Worm (Caenorhabditis elegans) whole organism, L4 larva: ENCODE data around the gene ZK512.2.
A peak's percentile ranks its signal among the peaks of the same experiment; 100 is the strongest.

ENCODE experiments used
- F26F4.8 ChIP-seq: fragments of 200-800 bp; sonication (Bioruptor generic); conservative IDR thresholded peaks from 2 replicates; pipeline ENCODE4 v1.3.6; 2022; ENCODE audit warnings: missing genetic modification characterization, missing compliant biosample characterization
- F44E2.7 ChIP-seq: fragments of 200-800 bp; sonication (Bioruptor generic); IDR thresholded peaks from 2 replicates; pipeline ENCODE4 v2.1.2; 2022; ENCODE audit warnings: missing genetic modification characterization, missing compliant biosample characterization
- T26A8.4 ChIP-seq: fragments of 200-800 bp; sonication (Bioruptor generic); IDR thresholded peaks from 2 replicates; pipeline ENCODE4 v1.3.6; 2022; ENCODE audit warnings: missing genetic modification characterization, missing compliant biosample characterization
- aha-1 ChIP-seq: fragments of 150-350 bp; peaks from one replicate; lab custom pipeline; 2014; ENCODE audit warnings: missing biosample characterization, missing genetic modification characterization
- ama-1 ChIP-seq: fragments of 150-350 bp; optimal IDR thresholded peaks from 2 replicates; lab custom pipeline; 2014; ENCODE audit warnings: inconsistent platforms, mixed read lengths
- ceh-32 ChIP-seq: sonication (generic microtip); optimal IDR thresholded peaks from 2 replicates; lab custom pipeline; 2016; ENCODE audit warnings: mild to moderate bottlenecking, missing genetic modification characterization, missing compliant biosample characterization; ENCODE audit not compliant: poor library complexity
- ceh-82 ChIP-seq: sonication (generic microtip); optimal IDR thresholded peaks from 2 replicates; lab custom pipeline; 2017; ENCODE audit warnings: missing biosample characterization, missing genetic modification characterization
- dmd-8 ChIP-seq: fragments of 200-800 bp; sonication (Bioruptor generic); IDR thresholded peaks from 2 replicates; pipeline ENCODE4 v1.3.6; 2022; ENCODE audit warnings: missing genetic modification characterization, missing compliant biosample characterization
- egl-43 ChIP-seq: fragments of 200-800 bp; sonication (Bioruptor generic); IDR thresholded peaks from 2 replicates; pipeline ENCODE4 v1.3.6; 2022; ENCODE audit warnings: missing genetic modification reagents, missing genetic modification characterization, missing compliant biosample characterization
- hlh-30 ChIP-seq: sonication (generic microtip); optimal IDR thresholded peaks from 2 replicates; lab custom pipeline; 2017; ENCODE audit warnings: antibody characterized with exemption, mild to moderate bottlenecking, missing genetic modification characterization, missing compliant biosample characterization; ENCODE audit not compliant: insufficient read depth
- hmg-1.1 ChIP-seq: fragments of 200-800 bp; sonication (Bioruptor generic); IDR thresholded peaks from 2 replicates; pipeline ENCODE4 v1.3.6; 2022; ENCODE audit warnings: missing genetic modification reagents, missing genetic modification characterization, missing compliant biosample characterization
- jun-1 ChIP-seq: fragments of 150-350 bp; optimal IDR thresholded peaks from 2 replicates; lab custom pipeline; 2014; ENCODE audit warnings: missing biosample characterization, missing genetic modification reagents, missing genetic modification characterization
- lin-13 ChIP-seq: fragments of 150-350 bp; optimal IDR thresholded peaks from 2 replicates; lab custom pipeline; 2014; ENCODE audit warnings: missing biosample characterization, missing genetic modification reagents, missing genetic modification characterization
- madf-9 ChIP-seq: fragments of 200-800 bp; sonication (Bioruptor generic); conservative IDR thresholded peaks from 2 replicates; pipeline ENCODE4 v1.3.6; 2022; ENCODE audit warnings: missing genetic modification reagents, missing genetic modification characterization, missing compliant biosample characterization
- mxl-3 ChIP-seq: fragments of 200-800 bp; sonication (Bioruptor generic); optimal IDR thresholded peaks from 2 replicates; lab custom pipeline; 2018; ENCODE audit warnings: mild to moderate bottlenecking, missing genetic modification characterization, missing compliant biosample characterization
- nhr-25 ChIP-seq: sonication (generic microtip); optimal IDR thresholded peaks from 2 replicates; lab custom pipeline; 2017; ENCODE audit warnings: missing genetic modification characterization, mild to moderate bottlenecking, missing compliant biosample characterization, antibody characterized with exemption, moderate library complexity, borderline replicate concordance; ENCODE audit not compliant: insufficient read depth
- nhr-28 ChIP-seq: fragments of 150-350 bp; optimal IDR thresholded peaks from 2 replicates; lab custom pipeline; 2014; ENCODE audit warnings: missing biosample characterization, missing genetic modification characterization
- nhr-6 ChIP-seq: fragments of 150-350 bp; optimal IDR thresholded peaks from 2 replicates; lab custom pipeline; 2014; ENCODE audit warnings: missing biosample characterization, missing genetic modification characterization
- php-3 ChIP-seq: fragments of 200-800 bp; sonication (Bioruptor generic); IDR thresholded peaks from 2 replicates; pipeline ENCODE4 v1.3.6; 2022; ENCODE audit warnings: missing genetic modification reagents, missing genetic modification characterization, missing compliant biosample characterization
- pqm-1 ChIP-seq: sonication (generic microtip); optimal IDR thresholded peaks from 2 replicates; lab custom pipeline; 2017; ENCODE audit warnings: missing biosample characterization, missing genetic modification characterization
- rbr-2 ChIP-seq: sonication (generic microtip); optimal IDR thresholded peaks from 2 replicates; lab custom pipeline; 2016; ENCODE audit warnings: missing genotype, missing genetic modification characterization, missing compliant biosample characterization
- skn-1 ChIP-seq: fragments of 150-350 bp; optimal IDR thresholded peaks from 2 replicates; lab custom pipeline; 2014; ENCODE audit warnings: missing biosample characterization, missing genetic modification characterization
- spr-3 ChIP-seq: fragments of 200-800 bp; sonication (Bioruptor generic); optimal IDR thresholded peaks from 2 replicates; lab custom pipeline; 2018; ENCODE audit warnings: mild to moderate bottlenecking, missing genetic modification characterization, missing compliant biosample characterization
- tra-1 ChIP-seq: fragments of 200-800 bp; sonication (Bioruptor generic); IDR thresholded peaks from 2 replicates; pipeline ENCODE4 v1.3.6; 2022; ENCODE audit warnings: missing genetic modification reagents, missing genetic modification characterization, missing compliant biosample characterization
- unc-130 ChIP-seq: sonication (generic microtip); optimal IDR thresholded peaks from 2 replicates; lab custom pipeline; 2016; ENCODE audit warnings: missing genetic modification reagents, missing genetic modification characterization, missing compliant biosample characterization
- unc-62 ChIP-seq, 3 experiments: fragments of 150-350 bp in 1 of 3; sonication (generic microtip); optimal IDR thresholded peaks in 2 of 3; peaks in 1 of 3; 1 replicate in 1 of 3; 2 replicates in 2 of 3; lab custom pipeline; 2014 to 2017; ENCODE audit warnings: missing biosample characterization in 3 of 3, missing genetic modification characterization in 3 of 3, missing genetic modification reagents in 3 of 3, missing genotype in 1 of 3
- zag-1 ChIP-seq: fragments of 150-350 bp; optimal IDR thresholded peaks from 2 replicates; lab custom pipeline; 2014; ENCODE audit warnings: missing biosample characterization, missing genetic modification characterization
- zfp-3 ChIP-seq: fragments of 200-800 bp; sonication (Bioruptor generic); conservative IDR thresholded peaks from 2 replicates; pipeline ENCODE4 v1.3.6; 2022; ENCODE audit warnings: missing genetic modification reagents, missing genetic modification characterization, missing compliant biosample characterization
- zip-2 ChIP-seq: fragments of 150-350 bp; optimal IDR thresholded peaks from 2 replicates; lab custom pipeline; 2014; ENCODE audit warnings: missing biosample characterization, missing genetic modification characterization
- ztf-7 ChIP-seq: fragments of 150-350 bp; optimal IDR thresholded peaks from 2 replicates; lab custom pipeline; 2014; ENCODE audit warnings: missing biosample characterization, missing genetic modification characterization

The ZK512.2 gene

ce11 chrIII:9177874-9178273 lies 33.3 kb upstream of the ZK512.2 start:
- peak in 1 of 2 experiments; percentile 95 for TF ChIP-seq unc-62 (GFP tag; optimal IDR thresholded peaks at IDR 0.05 in 1 of 2; lab: Kevin White, UChicago)
- no peak for TF ChIP-seq unc-62 (tag; optimal IDR thresholded peaks at IDR 0.05; lab: Kevin White, UChicago)
- no peak for TF ChIP-seq skn-1 (tag; lab: Kevin White, UChicago)

DNA sequence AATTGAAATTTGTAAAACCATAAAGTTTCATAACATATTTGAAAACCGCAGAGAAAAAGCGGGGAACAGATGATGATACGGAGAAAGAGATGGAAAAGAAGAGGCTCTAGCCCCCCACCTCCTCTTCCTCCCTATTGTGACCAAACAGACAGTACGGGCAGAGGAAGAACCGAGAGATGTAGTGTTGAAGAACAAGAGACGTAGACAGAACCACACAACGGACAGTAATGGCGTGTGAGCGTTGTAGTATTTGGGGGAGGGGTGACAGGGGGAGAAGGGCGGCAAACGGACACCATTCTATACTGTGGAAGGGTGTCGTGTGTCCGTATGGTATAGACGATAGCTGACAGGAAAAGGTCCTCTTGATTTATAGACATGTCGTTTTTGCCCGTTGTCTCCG lies 31.4 kb upstream of the ZK512.2 start:
- TF ChIP-seq nhr-28 (tag; lab: Kevin White, UChicago): peak; percentile 62
- no peak for TF ChIP-seq nhr-25 (tag; lab: Kevin White, UChicago)
- 0 out of 2 replicates have a peak, but pooled peaks have one; percentile 14 for TF ChIP-seq hmg-1.1 (GFP tag; lab: Robert Waterston, UW)
- no peak for TF ChIP-seq F26F4.8 (GFP tag; lab: Robert Waterston, UW)

- TF ChIP-seq lin-13 (GFP tag; lab: Kevin White, UChicago) (no peak), nhr-28 (tag; lab: Kevin White, UChicago) (peak; percentile 33), aha-1 (tag; lab: Kevin White, UChicago) (peak; percentile 36), ceh-82 (no peak)
Observed at ce11 chrIII:9173239-9173638, 28.6 kb upstream of the ZK512.2 start.

DNA sequence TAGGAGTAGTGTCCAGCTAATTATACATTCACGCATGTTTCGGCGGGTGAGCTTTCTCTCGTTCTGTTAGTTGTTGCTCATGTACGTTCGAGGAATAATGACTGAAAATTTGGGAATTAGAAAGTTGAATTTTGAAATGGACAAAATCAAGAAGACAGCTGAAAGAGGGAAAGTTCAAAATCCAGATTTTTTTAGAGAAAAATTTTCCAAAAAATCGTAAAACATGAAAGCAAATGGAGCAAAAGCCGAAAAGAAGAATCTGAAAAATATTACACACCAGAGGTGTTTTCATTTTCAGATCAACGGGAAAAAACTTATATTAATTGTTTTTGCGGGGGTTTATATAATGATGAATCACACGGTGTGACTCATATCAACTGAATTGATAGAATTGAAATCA lies 28.1 kb upstream of the ZK512.2 start, which contains the start of gene ina-1:
ina-1 (minus strand) TSS at position 101 of the 400 bp plus-strand sequence.
- no peak for TF ChIP-seq ama-1 (lab: Kevin White, UChicago)
- no peak for TF ChIP-seq nhr-6
- no peak for TF ChIP-seq hlh-30 (tag; lab: Kevin White, UChicago)
- peak in 1 of 2 experiments; percentile 27 for TF ChIP-seq unc-62 (GFP tag; optimal IDR thresholded peaks at IDR 0.05 in 1 of 2; lab: Kevin White, UChicago)
- TF ChIP-seq unc-62 (tag; optimal IDR thresholded peaks at IDR 0.05; lab: Kevin White, UChicago): no peak

- TF ChIP-seq spr-3 (GFP tag; lab: Kevin White, UChicago): no peak
- TF ChIP-seq aha-1 (tag; lab: Kevin White, UChicago): peak; percentile 58
- TF ChIP-seq, all 104 proteins: peak for 1
Observed at ce11 chrIII:9162634-9163118, 18.1 kb upstream of the ZK512.2 start, which contains the start of gene dgk-3. Gene dgk-3, plus strand, starts transcription at chrIII:9163068.

ce11 chrIII:9161553-9161952 lies 17.0 kb upstream of the ZK512.2 start, which contains the start of gene ptr-9:
Gene ptr-9, minus strand, starts transcription at chrIII:9161653.
- TF ChIP-seq unc-62 (GFP tag; optimal IDR thresholded peaks at IDR 0.05 in 1 of 2; lab: Kevin White, UChicago) (peak in 1 of 2 experiments; percentile 39), unc-62 (tag; optimal IDR thresholded peaks at IDR 0.05; lab: Kevin White, UChicago) (no peak), egl-43 (GFP tag; lab: Robert Waterston, UW) (no peak), unc-130 (no peak), zip-2 (no peak), tra-1 (GFP tag; lab: Robert Waterston, UW) (no peak), zag-1 (tag; lab: Kevin White, UChicago) (no peak), mxl-3 (GFP tag; lab: Kevin White, UChicago) (no peak), F44E2.7 (no peak)

DNA sequence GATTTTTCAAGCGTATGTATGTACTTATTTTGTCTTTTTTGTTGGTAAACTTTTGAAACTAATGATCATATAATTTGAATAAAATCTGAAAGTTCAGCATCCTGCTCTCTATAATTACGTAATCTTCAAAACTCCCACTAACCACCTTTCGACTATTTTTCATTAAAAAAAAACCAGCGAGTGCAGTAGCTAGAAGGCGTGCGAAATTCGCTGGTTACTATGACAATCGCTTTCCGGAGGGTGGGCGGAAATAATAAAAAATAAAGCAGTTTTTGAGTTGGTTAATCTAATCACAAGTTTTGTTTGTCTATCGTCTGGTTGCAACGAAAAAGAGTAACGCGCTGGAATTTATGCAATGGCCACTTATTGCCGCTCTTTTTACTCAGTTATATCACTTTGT lies 10.2 kb upstream of the ZK512.2 start, which contains the start of gene irld-34:
irld-34 (plus strand) TSS at position 301 of the 400 bp plus-strand sequence.
- no peak for TF ChIP-seq ztf-7 (tag; lab: Kevin White, UChicago)
- TF ChIP-seq madf-9 (GFP tag; lab: Robert Waterston, UW): no peak
- TF ChIP-seq dmd-8 (GFP tag; lab: Robert Waterston, UW): no peak
- TF ChIP-seq rbr-2: no peak
- TF ChIP-seq zfp-3 (GFP tag; lab: Robert Waterston, UW): no peak
- no peak for TF ChIP-seq T26A8.4

DNA sequence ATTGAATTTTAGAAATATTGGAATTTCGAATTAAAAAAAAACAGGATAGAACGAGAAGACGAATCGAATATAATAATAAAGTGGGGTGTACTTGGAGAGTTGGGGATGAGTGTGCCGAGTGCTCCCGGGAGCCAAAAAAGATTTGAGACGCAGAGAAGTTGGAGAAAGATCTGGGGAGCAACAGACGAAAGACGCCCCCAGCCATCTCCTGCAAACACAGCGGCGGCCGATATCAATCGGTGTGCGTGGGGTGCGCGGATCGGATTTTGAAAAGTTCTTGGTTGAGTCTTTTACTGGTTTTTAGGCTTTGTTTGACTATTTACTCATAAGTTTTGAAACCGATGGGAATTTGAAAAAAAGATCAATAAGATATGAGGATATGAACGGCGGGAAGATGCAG lies 9.2 kb upstream of the ZK512.2 start, which contains the start of gene nhl-1:
nhl-1 (minus strand) TSS at position 101 of the 400 bp plus-strand sequence.
- TF ChIP-seq jun-1: no peak
- no peak for TF ChIP-seq php-3 (GFP tag; lab: Robert Waterston, UW)
- TF ChIP-seq ceh-32 (tag; lab: Kevin White, UChicago): no peak
- no peak for TF ChIP-seq tra-1 (GFP tag; lab: Robert Waterston, UW)
- no peak for TF ChIP-seq pqm-1 (tag; lab: Kevin White, UChicago)
